Fruit fly (Drosophila melanogaster) whole organism, embryonic: ENCODE measurements around the gene Arp3.

Source experiments
- Bteb2 ChIP-seq: fragments of 200-800 bp; sonication (Bioruptor generic); optimal IDR thresholded peaks from 2 replicates; lab custom pipeline; 2016; ENCODE audit warnings: missing biosample characterization, missing genetic modification characterization
- CG10543 ChIP-seq: fragments of 200-800 bp; sonication (Bioruptor generic); optimal IDR thresholded peaks from 3 replicates; lab custom pipeline; 2017; ENCODE audit warnings: missing biosample characterization, mild to moderate bottlenecking, missing genetic modification characterization, moderate library complexity
- CG11085 ChIP-seq: fragments of 200-800 bp; sonication (Bioruptor generic); IDR thresholded peaks from 2 replicates; pipeline ENCODE4 v1.3.6; 2022; ENCODE audit warnings: missing biosample characterization, missing genetic modification characterization
- CG12104 ChIP-seq: fragments of 200-800 bp; sonication (Bioruptor generic); optimal IDR thresholded peaks from 3 replicates; lab custom pipeline; 2016; ENCODE audit warnings: missing biosample characterization, missing genetic modification characterization
- CG13775 ChIP-seq: fragments of 200-800 bp; sonication (Bioruptor generic); optimal IDR thresholded peaks from 3 replicates; lab custom pipeline; 2017; ENCODE audit warnings: missing biosample characterization, mild to moderate bottlenecking, missing genetic modification characterization
- CG15011 ChIP-seq: fragments of 200-800 bp; sonication (Bioruptor generic); optimal IDR thresholded peaks from 3 replicates; lab custom pipeline; 2018; ENCODE audit warnings: missing biosample characterization, mild to moderate bottlenecking, missing genetic modification characterization
- CG1529 ChIP-seq: fragments of 200-800 bp; sonication (Bioruptor generic); optimal IDR thresholded peaks from 3 replicates; lab custom pipeline; 2018; ENCODE audit warnings: missing biosample characterization, missing genetic modification characterization
- CG16863 ChIP-seq: fragments of 200-800 bp; sonication (Bioruptor generic); optimal IDR thresholded peaks from 3 replicates; lab custom pipeline; 2016; ENCODE audit warnings: missing biosample characterization, missing genetic modification characterization
- CG18619 ChIP-seq: fragments of 200-800 bp; sonication (Bioruptor generic); optimal IDR thresholded peaks from 3 replicates; lab custom pipeline; 2017; ENCODE audit warnings: missing biosample characterization, mild to moderate bottlenecking, missing genetic modification characterization
- CG2129 ChIP-seq: fragments of 200-800 bp; sonication (Bioruptor generic); IDR thresholded peaks from 2 replicates; pipeline ENCODE4 v1.3.6; 2022; ENCODE audit warnings: missing biosample characterization, missing genetic modification characterization; ENCODE audit not compliant: partially characterized antibody
- CG2712 ChIP-seq: fragments of 200-800 bp; optimal IDR thresholded peaks from 3 replicates; lab custom pipeline; 2019; ENCODE audit warnings: missing biosample characterization, mild to moderate bottlenecking, missing genetic modification characterization, moderate library complexity
- CG2889 ChIP-seq: fragments of 200-800 bp; sonication (Bioruptor generic); IDR thresholded peaks from 3 replicates; pipeline ENCODE4 v1.3.6; 2022; ENCODE audit warnings: missing biosample characterization, missing genetic modification characterization
- CG34422 ChIP-seq: fragments of 200-800 bp; sonication (Bioruptor generic); IDR thresholded peaks from 3 replicates; pipeline ENCODE4 v1.3.6; 2022; ENCODE audit warnings: missing biosample characterization, missing genetic modification characterization
- CG5953 ChIP-seq: fragments of 200-800 bp; sonication (Bioruptor generic); IDR thresholded peaks from 2 replicates; pipeline ENCODE4 v1.3.6; 2022; ENCODE audit warnings: missing biosample characterization, missing genetic modification characterization
- CG6689 ChIP-seq: fragments of 200-800 bp; sonication (Bioruptor generic); IDR thresholded peaks from 2 replicates; pipeline ENCODE4 v1.3.6; 2022; ENCODE audit warnings: missing biosample characterization, missing genetic modification characterization
- CG7987 ChIP-seq: fragments of 200-800 bp; sonication (Bioruptor generic); optimal IDR thresholded peaks from 2 replicates; lab custom pipeline; 2018; ENCODE audit warnings: missing biosample characterization, mild to moderate bottlenecking, missing genetic modification characterization, moderate library complexity
- CG8359 ChIP-seq: fragments of 200-800 bp; sonication (Bioruptor generic); optimal IDR thresholded peaks from 2 replicates; lab custom pipeline; 2017; ENCODE audit warnings: missing biosample characterization, mild to moderate bottlenecking, missing genetic modification characterization, borderline replicate concordance
- CG8388 ChIP-seq: fragments of 200-800 bp; sonication (Bioruptor generic); optimal IDR thresholded peaks from 2 replicates; lab custom pipeline; 2019; ENCODE audit warnings: missing biosample characterization, mild to moderate bottlenecking, missing genetic modification characterization, moderate library complexity
- CG8765 ChIP-seq: fragments of 200-800 bp; sonication (Bioruptor generic); IDR thresholded peaks from 2 replicates; pipeline ENCODE4 v1.3.6; 2022; ENCODE audit warnings: missing biosample characterization, missing genetic modification characterization
- CG9727 ChIP-seq: fragments of 200-800 bp; sonication (Bioruptor generic); optimal IDR thresholded peaks from 3 replicates; lab custom pipeline; 2017; ENCODE audit warnings: missing biosample characterization, mild to moderate bottlenecking, missing genetic modification characterization
- CG9932 ChIP-seq: fragments of 200-800 bp; sonication (Bioruptor generic); IDR thresholded peaks from 2 replicates; pipeline ENCODE4 v1.3.6; 2022; ENCODE audit warnings: missing biosample characterization, missing genetic modification characterization
- Deaf1 ChIP-seq: fragments of 200-800 bp; optimal IDR thresholded peaks from 3 replicates; lab custom pipeline; 2019; ENCODE audit warnings: missing biosample characterization, mild to moderate bottlenecking, missing genetic modification characterization, moderate library complexity
- Doc2 ChIP-seq: fragments of 200-800 bp; sonication (Bioruptor generic); IDR thresholded peaks from 2 replicates; pipeline ENCODE4 v1.3.6; 2022; ENCODE audit warnings: missing biosample characterization, missing genetic modification characterization
- Hey ChIP-seq: fragments of 200-800 bp; sonication (Bioruptor generic); optimal IDR thresholded peaks from 3 replicates; lab custom pipeline; 2018; ENCODE audit warnings: missing biosample characterization, mild to moderate bottlenecking, missing genetic modification characterization
- Lhr ChIP-seq: fragments of 200-800 bp; sonication (Bioruptor generic); optimal IDR thresholded peaks from 3 replicates; lab custom pipeline; 2017; ENCODE audit warnings: mild to moderate bottlenecking, missing biosample characterization, missing genetic modification reagents, missing genetic modification characterization
- Lpt ChIP-seq: fragments of >200 bp; optimal IDR thresholded peaks from 2 replicates; lab custom pipeline; 2018; ENCODE audit warnings: missing biosample characterization, missing genetic modification characterization
- Nf-YA ChIP-seq: fragments of 200-800 bp; sonication (Bioruptor generic); IDR thresholded peaks from 2 replicates; pipeline ENCODE4 v1.3.6; 2022; ENCODE audit warnings: missing biosample characterization, missing genetic modification characterization
- Pdp1 ChIP-seq, 2 experiments: fragments of 200-800 bp; sonication (Bioruptor generic); optimal IDR thresholded peaks; 3 replicates each; lab custom pipeline; 2016; ENCODE audit warnings: missing biosample characterization in 2 of 2, missing genetic modification characterization in 2 of 2, mild to moderate bottlenecking in 1 of 2, moderate library complexity in 1 of 2
- Ravus ChIP-seq: fragments of 200-800 bp; sonication (Bioruptor generic); IDR thresholded peaks from 2 replicates; pipeline ENCODE4 v1.3.6; 2022; ENCODE audit warnings: missing biosample characterization, missing genetic modification characterization
- Six4 ChIP-seq: fragments of 200-800 bp; sonication (Bioruptor generic); optimal IDR thresholded peaks from 2 replicates; lab custom pipeline; 2016; ENCODE audit warnings: missing biosample characterization, missing genetic modification characterization
- Stat92E ChIP-seq, 3 experiments: fragments of >200 bp in 2 of 3; fragments of 200-800 bp in 1 of 3; sonication (Bioruptor generic) in 1 of 3; optimal IDR thresholded peaks; 2 replicates each; lab custom pipeline; 2017 to 2019; ENCODE audit warnings: missing biosample characterization in 3 of 3, missing genetic modification characterization in 3 of 3, mild to moderate bottlenecking in 1 of 3, moderate library complexity in 1 of 3
- Vsx1 ChIP-seq: fragments of 200-800 bp; sonication (Bioruptor generic); optimal IDR thresholded peaks from 2 replicates; lab custom pipeline; 2017; ENCODE audit warnings: missing biosample characterization, mild to moderate bottlenecking, missing genetic modification characterization, missing genetic modification reagents
- amos ChIP-seq: fragments of 200-800 bp; sonication (Bioruptor generic); IDR thresholded peaks from 2 replicates; pipeline ENCODE4 v1.3.6; 2022; ENCODE audit warnings: missing biosample characterization, missing genetic modification characterization; ENCODE audit not compliant: partially characterized antibody
- br ChIP-seq: fragments of >200 bp; optimal IDR thresholded peaks from 2 replicates; lab custom pipeline; 2017
- caup ChIP-seq: fragments of 200-800 bp; sonication (Bioruptor generic); optimal IDR thresholded peaks from 3 replicates; lab custom pipeline; 2017; ENCODE audit warnings: missing biosample characterization, mild to moderate bottlenecking, missing genetic modification characterization, moderate library complexity; ENCODE audit not compliant: severe bottlenecking
- dan ChIP-seq: fragments of 200-800 bp; sonication (Bioruptor generic); IDR thresholded peaks from 2 replicates; pipeline ENCODE4 v1.3.6; 2022; ENCODE audit warnings: missing biosample characterization, missing genetic modification characterization
- dysf ChIP-seq: fragments of 200-800 bp; sonication (Bioruptor generic); IDR thresholded peaks from 3 replicates; pipeline ENCODE4 v1.3.6; 2022; ENCODE audit warnings: missing biosample characterization, missing genetic modification characterization
- emc ChIP-seq: fragments of 200-800 bp; sonication (Bioruptor generic); optimal IDR thresholded peaks from 2 replicates; lab custom pipeline; 2016; ENCODE audit warnings: missing biosample characterization, missing genetic modification characterization
- eyg ChIP-seq: fragments of 200-800 bp; sonication (Bioruptor generic); optimal IDR thresholded peaks from 3 replicates; lab custom pipeline; 2016; ENCODE audit warnings: missing biosample characterization, missing genetic modification characterization
- fru ChIP-seq: fragments of >200 bp; optimal IDR thresholded peaks from 2 replicates; lab custom pipeline; 2017
- hkb ChIP-seq, 2 experiments: fragments of 200-800 bp in 1 of 2; fragments of >200 bp in 1 of 2; sonication (Bioruptor generic) in 1 of 2; IDR thresholded peaks in 1 of 2; optimal IDR thresholded peaks in 1 of 2; 2 replicates each; pipeline versions ENCODE4 v1.3.6 to Lab custom; 2017 to 2022; ENCODE audit warnings: missing biosample characterization in 1 of 2, missing genetic modification characterization in 1 of 2
- klu ChIP-seq: fragments of 200-800 bp; sonication (Bioruptor generic); IDR thresholded peaks from 2 replicates; pipeline ENCODE4 v1.3.6; 2022; ENCODE audit warnings: missing biosample characterization, missing genetic modification characterization
- kni ChIP-seq: fragments of 200-800 bp; sonication (Bioruptor generic); optimal IDR thresholded peaks from 3 replicates; lab custom pipeline; 2017; ENCODE audit warnings: mild to moderate bottlenecking, missing biosample characterization, missing genetic modification reagents, missing genetic modification characterization
- org-1 ChIP-seq: fragments of 200-800 bp; sonication (Bioruptor generic); optimal IDR thresholded peaks from 2 replicates; lab custom pipeline; 2017; ENCODE audit warnings: missing biosample characterization, missing genetic modification characterization
- pita ChIP-seq: fragments of 200-800 bp; sonication (Bioruptor generic); optimal IDR thresholded peaks from 2 replicates; lab custom pipeline; 2017; ENCODE audit warnings: missing biosample characterization, mild to moderate bottlenecking, missing genetic modification characterization
- pnt ChIP-seq: fragments of 200-800 bp; sonication (Bioruptor generic); optimal IDR thresholded peaks from 3 replicates; lab custom pipeline; 2016; ENCODE audit warnings: missing biosample characterization, missing genetic modification characterization
- sens ChIP-seq: fragments of 200-800 bp; sonication (Bioruptor generic); peaks from one replicate; lab custom pipeline; 2016; ENCODE audit warnings: missing biosample characterization, missing genetic modification characterization
- sisA ChIP-seq: fragments of 200-800 bp; sonication (Bioruptor generic); IDR thresholded peaks from 2 replicates; pipeline ENCODE4 v1.3.6; 2022; ENCODE audit warnings: missing biosample characterization, missing genetic modification characterization
- stc ChIP-seq: fragments of 200-800 bp; sonication (Bioruptor generic); IDR thresholded peaks from 2 replicates; pipeline ENCODE4 v1.3.6; 2022; ENCODE audit warnings: missing biosample characterization, missing genetic modification characterization
- toy ChIP-seq: fragments of 200-800 bp; sonication (Bioruptor generic); IDR thresholded peaks from 2 replicates; pipeline ENCODE4 v1.3.6; 2022; ENCODE audit warnings: missing biosample characterization, missing genetic modification characterization
- zen ChIP-seq: fragments of 200-800 bp; sonication (Bioruptor generic); optimal IDR thresholded peaks from 3 replicates; lab custom pipeline; 2018; ENCODE audit warnings: missing biosample characterization, mild to moderate bottlenecking, missing genetic modification characterization, moderate library complexity

Gene Arp3

DNA sequence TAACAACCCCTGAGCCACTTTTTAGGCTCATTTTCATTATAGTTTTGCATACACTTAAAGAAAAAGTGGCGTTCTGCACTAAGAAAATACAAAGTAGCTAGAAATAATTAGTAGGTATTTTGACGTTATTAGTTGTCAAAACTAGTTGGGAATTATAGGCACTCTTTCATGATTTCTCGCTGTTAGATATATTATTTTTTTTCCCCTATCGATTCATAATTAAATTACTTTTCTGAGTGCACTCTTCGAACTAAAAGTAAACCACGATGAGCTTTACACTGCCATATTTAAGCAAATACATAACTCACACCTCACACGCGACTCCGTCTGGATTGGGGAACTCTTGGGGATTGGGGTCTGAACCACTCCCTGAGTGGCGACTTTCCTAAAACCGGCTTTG, 43.0 kb downstream of the Arp3 start (continued):
- TF ChIP-seq CG2129 (GFP tag; lab: Robert Waterston, UW) (no peak), CG5953 (GFP tag; lab: Robert Waterston, UW) (peak; percentile 32; the same call in 1 of the 2 replicates), Lpt (GFP tag; lab: Kevin White, UChicago) (no peak), pnt (GFP tag; lab: Kevin White, UChicago) (no peak), Pdp1 (GFP tag; optimal IDR thresholded peaks at IDR 0.05; lab: Kevin White, UChicago) (peak; percentile 1 to 70), pita (GFP tag; lab: Kevin White, UChicago) (no peak), sens (GFP tag; lab: Kevin White, UChicago) (peak; percentile 77), dysf (peak; percentile 64; the same call in 2 of the 3 replicates), CG18619 (GFP tag; lab: Kevin White, UChicago) (peak; percentile 40), CG2889 (no peak), hkb (optimal IDR thresholded peaks at IDR 0.05; lab: Kevin White, UChicago) (no peak), hkb (GFP tag; IDR thresholded peaks at IDR 0.05; lab: Robert Waterston, UW) (peak; percentile 80), caup (GFP tag; lab: Kevin White, UChicago) (peak; percentile 28), stc (peak; percentile 75), CG7987 (GFP tag; lab: Kevin White, UChicago) (peak; percentile 56), eyg (GFP tag; lab: Kevin White, UChicago) (no peak), CG2712 (tag; lab: Kevin White, UChicago) (peak; percentile 77), kni (GFP tag; lab: Kevin White, UChicago) (peak; percentile 57), CG10543 (GFP tag; lab: Kevin White, UChicago) (no peak), fru (lab: Kevin White, UChicago) (no peak), CG6689 (GFP tag; lab: Robert Waterston, UW) (peak; percentile 68), Ravus (GFP tag; lab: Robert Waterston, UW) (peak; percentile 3; the same call in 1 of the 2 replicates), klu (GFP tag; lab: Robert Waterston, UW) (no peak), Bteb2 (GFP tag; lab: Kevin White, UChicago) (no peak), CG1529 (GFP tag; lab: Kevin White, UChicago) (no peak), dan (no peak), amos (GFP tag; lab: Robert Waterston, UW) (no peak), Nf-YA (GFP tag; lab: Robert Waterston, UW) (peak; percentile 50; the same call in 1 of the 2 replicates), CG9727 (peak; percentile 67), Six4 (GFP tag; lab: Kevin White, UChicago) (no peak), CG9932 (GFP tag; lab: Robert Waterston, UW) (peak; percentile 61), org-1 (GFP tag; lab: Kevin White, UChicago) (no peak), CG34422 (GFP tag; lab: Robert Waterston, UW) (no peak), sisA (GFP tag; lab: Robert Waterston, UW) (peak; percentile 74), Vsx1 (GFP tag; lab: Kevin White, UChicago) (no peak), CG15011 (peak; percentile 58), CG8388 (GFP tag; lab: Kevin White, UChicago) (peak; percentile 16), CG16863 (no peak), Deaf1 (tag; lab: Kevin White, UChicago) (peak; percentile 39), CG8765 (GFP tag; lab: Robert Waterston, UW) (no peak), toy (no peak), zen (tag; lab: Kevin White, UChicago) (peak; percentile 47), br (lab: Kevin White, UChicago) (no peak), Stat92E (GFP tag; optimal IDR thresholded peaks at IDR 0.05; lab: Kevin White, UChicago) (no peak), Lhr (GFP tag; lab: Kevin White, UChicago) (no peak), CG11085 (GFP tag; lab: Robert Waterston, UW) (peak; percentile 47; the same call in 1 of the 2 replicates), Hey (tag; lab: Kevin White, UChicago) (no peak), CG13775 (peak; percentile 27), emc (no peak), Doc2 (no peak), CG8359 (peak; percentile 43), CG12104 (GFP tag; lab: Kevin White, UChicago) (peak; percentile 37)
